Worm (Caenorhabditis elegans): ENCODE data around the gene F15H10.8.

Gene F15H10.8

DNA sequence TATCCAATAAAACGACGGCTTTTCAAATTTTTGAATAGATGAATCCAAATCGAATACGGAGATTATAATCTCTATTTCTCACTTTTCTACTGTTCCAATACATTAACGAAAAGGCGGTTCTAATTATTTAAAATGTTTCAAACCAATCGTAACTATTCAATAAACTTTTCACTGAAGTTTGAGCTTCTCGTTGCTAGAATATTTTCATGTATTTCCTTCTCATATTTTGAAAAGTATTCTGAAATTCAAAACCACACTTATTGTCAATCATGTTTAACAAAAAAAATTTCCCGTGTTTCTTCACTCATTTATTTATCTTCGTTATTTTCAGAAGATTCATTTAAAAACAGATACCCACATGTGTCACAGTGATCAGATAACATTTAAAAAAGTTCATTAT is at the start of gene F15H10.8:
Gene F15H10.8 (minus strand): TSS at position 101 of the 400 bp plus-strand sequence.
- TF ChIP-seq unc-62 (GFP tag; optimal IDR thresholded peaks at IDR 0.05) = no peak

DNA sequence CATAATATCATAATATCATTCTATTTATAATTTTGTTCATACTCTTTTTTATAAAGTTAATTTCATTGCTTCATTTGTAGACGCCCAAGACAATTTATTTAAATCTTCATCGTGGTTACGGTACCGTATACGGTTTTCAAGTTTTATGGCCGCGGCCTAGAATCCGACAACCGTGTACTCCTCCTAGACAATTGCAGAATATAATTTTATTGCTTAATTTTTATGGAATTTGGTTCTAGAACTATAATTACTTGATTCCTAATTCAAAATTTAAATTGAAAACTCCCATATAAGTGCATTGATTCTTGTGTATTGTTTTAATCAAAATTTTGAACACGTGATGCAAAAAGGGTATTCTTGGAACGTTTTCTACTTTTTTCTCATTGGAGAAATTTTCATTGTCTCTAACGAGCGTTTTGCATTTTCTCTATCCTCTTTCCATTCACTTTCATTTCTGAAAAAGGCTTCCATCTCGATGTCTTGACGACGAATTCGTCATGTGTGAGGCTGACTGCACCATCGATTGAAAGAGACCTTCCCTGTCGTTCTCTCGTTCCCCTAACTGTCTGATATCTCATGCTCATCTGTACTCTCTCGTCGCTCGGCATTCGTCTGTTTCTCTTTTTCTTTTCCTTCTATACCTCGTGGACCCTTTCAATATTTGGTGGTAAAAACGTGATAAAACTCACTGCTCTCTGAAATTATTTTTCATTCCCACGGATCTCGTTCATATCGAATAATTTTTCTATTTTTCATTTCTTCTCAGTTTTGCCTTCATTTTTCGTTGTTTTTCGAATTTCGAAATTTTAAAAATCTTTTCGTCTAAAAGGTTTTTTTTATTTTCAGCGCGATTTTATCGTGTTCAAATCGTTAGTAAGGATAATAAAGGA is 38.7 kb upstream of the F15H10.8 start, which contains the start of gene pap-1:
Gene pap-1 (plus strand): TSS at position 840 of the 890 bp plus-strand sequence.
- no peak for TF ChIP-seq unc-62 (GFP tag; optimal IDR thresholded peaks at IDR 0.05)

DNA sequence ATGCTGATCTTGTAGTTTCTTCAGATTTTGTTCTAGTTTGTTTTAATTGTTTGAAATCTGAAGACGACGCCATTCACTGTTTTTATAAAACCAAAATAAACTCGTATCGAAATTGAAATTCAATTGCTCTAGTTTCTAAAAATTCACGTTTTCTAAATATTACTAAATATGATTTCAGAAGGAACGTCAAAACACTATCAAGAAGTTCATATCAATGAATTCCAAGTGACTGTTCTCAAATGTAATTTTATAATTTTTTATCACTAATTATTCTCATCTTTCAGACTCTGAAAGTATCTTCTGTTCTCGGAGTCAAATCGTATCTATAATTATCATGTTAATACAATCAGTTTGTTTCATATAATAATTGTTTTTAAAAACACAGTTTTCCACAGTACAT is 38.0 kb upstream of the F15H10.8 start, which contains the start of gene snf-10:
Gene snf-10 (minus strand): TSS at position 101 of the 400 bp plus-strand sequence.
- no peak for TF ChIP-seq unc-62 (GFP tag; optimal IDR thresholded peaks at IDR 0.05)

DNA sequence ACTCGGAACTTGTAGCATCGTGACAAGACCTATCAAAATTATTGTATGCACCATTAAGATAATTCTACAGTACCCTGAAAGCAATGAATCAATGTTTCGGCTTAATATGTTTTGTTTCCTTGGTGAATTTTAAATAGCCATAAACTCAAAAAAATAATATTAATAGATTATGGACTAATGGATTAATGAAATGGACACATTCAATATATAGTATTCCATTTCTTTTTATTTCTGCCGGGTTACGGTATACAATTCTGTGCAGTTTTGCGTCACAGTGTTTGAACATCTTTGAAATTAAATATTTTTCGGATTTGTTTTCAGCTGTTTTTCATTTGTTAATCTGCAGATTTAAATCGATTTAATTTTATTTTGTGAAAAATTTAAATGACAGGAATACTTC is 33.9 kb upstream of the F15H10.8 start, which contains the start of gene set-22:
Gene set-22 (plus strand): TSS at position 301 of the 400 bp plus-strand sequence.
- no peak for TF ChIP-seq unc-62 (GFP tag; optimal IDR thresholded peaks at IDR 0.05)

DNA sequence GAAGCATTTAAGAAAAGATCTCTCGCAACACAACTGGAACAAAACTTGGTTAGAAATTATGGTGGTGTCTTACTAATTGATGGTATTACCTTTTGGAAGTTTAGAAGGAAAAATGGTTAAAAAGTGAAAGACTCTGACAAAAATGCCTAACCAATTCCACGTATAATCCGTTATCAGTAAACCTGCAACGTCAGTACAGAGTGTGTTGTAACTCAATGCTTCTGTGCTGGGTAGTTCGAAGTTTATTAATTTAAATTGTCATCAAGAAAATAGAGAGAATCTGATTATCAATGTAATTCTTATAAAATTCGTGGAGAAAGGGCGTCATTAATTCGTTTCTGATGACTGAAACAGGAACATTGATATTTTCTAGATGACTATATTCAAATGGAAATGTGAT is 32.5 kb upstream of the F15H10.8 start:
- TF ChIP-seq unc-62 (GFP tag; optimal IDR thresholded peaks at IDR 0.05) = no peak

DNA sequence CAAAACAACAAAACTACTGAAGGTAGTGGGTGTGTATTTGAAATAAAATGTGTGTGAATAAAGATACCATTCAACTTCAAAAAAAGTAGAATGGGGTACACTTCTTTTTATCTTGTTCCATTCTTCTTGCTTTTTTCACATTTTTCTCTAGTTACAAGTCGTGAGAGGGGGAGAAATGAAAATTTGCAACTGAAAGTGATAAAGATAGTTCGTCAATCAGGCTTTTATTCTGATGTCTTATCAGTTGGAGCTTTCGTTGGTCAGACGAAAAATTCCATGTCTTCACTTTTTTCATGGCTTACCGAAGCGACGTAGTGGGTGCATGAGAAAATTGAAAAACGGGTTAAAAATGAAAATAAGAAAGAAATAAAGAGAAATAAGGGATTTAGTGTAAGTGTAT is 31.0 kb upstream of the F15H10.8 start, which contains the start of gene Y32F6A.4:
Gene Y32F6A.4 (minus strand): TSS at position 347 of the 400 bp plus-strand sequence.
- no peak for TF ChIP-seq unc-62 (GFP tag; optimal IDR thresholded peaks at IDR 0.05)

DNA sequence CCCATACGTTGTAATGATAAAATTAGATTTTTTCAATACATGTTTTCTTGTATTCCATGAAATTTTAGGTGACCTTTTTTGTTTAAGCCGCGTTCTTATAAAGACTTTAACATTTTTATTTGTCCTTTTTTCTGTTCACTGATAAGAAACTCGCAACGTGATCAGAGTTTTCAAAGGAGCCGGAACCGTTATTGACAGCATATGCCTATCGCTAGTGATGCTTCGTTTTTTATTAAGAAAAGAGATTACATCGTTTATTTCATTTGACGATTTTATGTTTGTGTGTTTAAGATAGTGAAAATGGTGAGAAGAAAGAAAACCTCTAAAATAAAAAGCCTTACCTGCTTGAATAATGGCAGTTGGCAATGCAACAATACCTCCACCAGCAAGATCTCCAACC is 29.9 kb upstream of the F15H10.8 start:
- TF ChIP-seq unc-62 (GFP tag; optimal IDR thresholded peaks at IDR 0.05) = no peak

DNA sequence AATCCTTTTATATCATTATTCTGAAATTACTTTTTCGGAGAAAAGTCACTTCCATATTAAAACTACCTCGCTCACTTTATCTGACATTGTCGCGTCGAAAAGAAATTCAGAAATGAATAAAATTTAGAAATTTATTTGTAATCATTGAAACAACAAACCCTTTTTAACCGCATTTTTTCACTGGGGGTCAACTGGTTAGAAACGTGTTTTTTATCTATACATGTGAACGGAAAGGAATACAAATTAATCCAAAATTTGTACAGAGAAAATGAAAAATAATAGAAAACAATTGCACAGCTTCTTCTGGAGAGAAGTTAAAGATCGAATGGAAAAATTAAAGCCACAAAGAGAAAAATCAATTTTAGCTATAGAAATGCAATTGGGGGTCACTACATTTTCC is 25.9 kb upstream of the F15H10.8 start, which contains the start of gene tag-314:
Gene tag-314 (minus strand): TSS at position 101 of the 400 bp plus-strand sequence.
- TF ChIP-seq unc-62 (GFP tag; optimal IDR thresholded peaks at IDR 0.05) = no peak

DNA sequence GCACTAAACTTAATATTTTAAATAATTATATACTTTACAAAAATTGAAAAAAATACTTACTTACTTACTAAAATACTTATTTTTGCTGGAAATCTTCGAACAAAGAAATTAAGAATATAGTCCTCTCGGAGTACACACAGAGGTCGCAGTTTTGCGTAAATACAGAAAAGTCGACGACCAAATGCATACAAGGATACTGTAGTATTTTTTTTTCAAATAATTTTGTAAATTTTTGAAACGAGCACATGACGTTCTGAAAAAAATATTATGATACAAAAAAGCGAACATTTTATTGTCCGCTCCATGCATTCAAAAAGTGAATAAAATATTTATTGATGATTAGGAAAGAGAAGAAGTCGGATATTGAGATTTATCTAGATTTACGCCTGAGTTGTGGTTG is 23.5 kb upstream of the F15H10.8 start, which contains the start of gene apc-10:
Gene apc-10 (minus strand): TSS at position 101 of the 400 bp plus-strand sequence.
- TF ChIP-seq unc-62 (GFP tag; optimal IDR thresholded peaks at IDR 0.05) = no peak

DNA sequence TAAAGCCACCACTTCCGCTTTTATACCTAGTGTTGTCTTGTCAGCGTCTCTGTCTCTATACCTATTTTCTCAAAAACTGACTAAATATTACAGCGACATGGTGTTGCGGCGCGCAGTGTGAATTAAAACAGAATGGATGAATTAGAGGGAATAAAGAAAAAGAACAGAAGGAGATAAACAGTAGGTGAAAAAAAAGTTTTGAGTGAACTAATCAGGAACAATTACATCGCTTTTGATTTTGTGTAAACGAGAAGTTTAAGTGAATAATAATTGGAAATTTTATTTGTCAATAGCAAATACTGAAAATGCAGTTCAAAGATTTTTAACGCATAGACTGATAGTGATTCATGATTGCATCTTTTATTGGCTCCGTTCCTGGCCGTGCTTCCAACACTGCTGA is 22.4 kb upstream of the F15H10.8 start, which contains the start of gene col-12:
Gene col-12 (minus strand): TSS at position 101 of the 400 bp plus-strand sequence.
- TF ChIP-seq unc-62 (GFP tag; optimal IDR thresholded peaks at IDR 0.05) = no peak

DNA sequence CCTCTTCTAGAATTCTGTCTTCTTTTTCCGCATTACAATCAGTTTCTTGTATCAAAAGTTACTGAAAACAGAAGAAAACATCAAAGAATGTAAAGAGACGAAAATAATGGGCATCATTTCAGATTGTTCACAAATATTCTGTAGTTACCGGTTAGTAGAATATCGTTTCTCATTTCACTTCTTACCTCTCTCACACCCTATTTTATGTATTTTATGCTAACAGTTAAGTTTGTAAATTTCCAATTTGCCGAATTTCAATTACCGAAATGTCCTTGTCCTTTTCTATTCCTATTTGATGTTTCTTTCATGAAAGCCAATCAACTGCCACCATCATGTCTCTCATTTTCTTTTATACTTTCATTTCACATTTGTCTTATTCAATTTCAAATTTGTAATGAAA is 20.8 kb upstream of the F15H10.8 start:
- TF ChIP-seq unc-62 (GFP tag; optimal IDR thresholded peaks at IDR 0.05) = no peak

DNA sequence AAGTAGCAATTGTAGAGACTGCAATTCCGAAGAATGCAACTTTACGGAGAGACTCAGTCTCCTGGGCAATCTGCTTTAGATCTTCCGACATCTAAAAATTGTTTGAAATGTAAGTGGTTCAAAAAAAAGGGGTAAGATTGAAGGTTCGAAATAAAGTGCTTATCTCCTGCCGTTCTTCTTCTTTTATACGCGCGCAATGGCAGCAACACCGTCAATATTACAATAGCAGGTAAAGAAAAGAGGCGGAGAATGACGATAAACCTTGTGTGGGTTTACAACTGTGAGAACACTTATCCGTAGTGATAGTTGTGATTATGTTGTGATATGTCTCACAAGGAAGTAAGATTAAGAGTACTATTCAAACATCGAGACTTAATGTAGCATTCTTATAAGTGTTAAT is 19.1 kb upstream of the F15H10.8 start, which contains the start of gene col-13:
Gene col-13 (minus strand): TSS at position 101 of the 400 bp plus-strand sequence.
- TF ChIP-seq unc-62 (GFP tag; optimal IDR thresholded peaks at IDR 0.05) = no peak

DNA sequence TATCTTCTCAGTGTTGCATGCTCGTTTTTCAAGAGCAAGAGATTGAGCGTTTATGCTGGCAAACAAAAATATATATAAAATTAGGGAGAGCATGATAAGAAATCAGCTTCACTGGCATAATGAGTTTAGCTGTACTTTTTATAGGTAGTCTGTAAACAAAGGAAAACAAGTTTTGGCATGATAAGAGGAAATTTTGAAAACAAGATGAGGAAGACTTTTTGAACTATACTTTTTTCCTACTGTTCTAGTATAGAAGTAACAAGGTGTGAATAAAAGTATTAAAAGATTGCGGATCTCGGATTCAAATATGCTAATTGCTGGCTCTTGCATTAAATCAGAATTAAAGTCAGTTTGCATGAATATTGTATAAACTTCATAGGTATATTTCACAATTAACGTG is 16.3 kb upstream of the F15H10.8 start, which contains the start of gene F15H10.5:
Gene F15H10.5 (minus strand): TSS at position 101 of the 400 bp plus-strand sequence.
- TF ChIP-seq unc-62 (GFP tag; optimal IDR thresholded peaks at IDR 0.05) = no peak

DNA sequence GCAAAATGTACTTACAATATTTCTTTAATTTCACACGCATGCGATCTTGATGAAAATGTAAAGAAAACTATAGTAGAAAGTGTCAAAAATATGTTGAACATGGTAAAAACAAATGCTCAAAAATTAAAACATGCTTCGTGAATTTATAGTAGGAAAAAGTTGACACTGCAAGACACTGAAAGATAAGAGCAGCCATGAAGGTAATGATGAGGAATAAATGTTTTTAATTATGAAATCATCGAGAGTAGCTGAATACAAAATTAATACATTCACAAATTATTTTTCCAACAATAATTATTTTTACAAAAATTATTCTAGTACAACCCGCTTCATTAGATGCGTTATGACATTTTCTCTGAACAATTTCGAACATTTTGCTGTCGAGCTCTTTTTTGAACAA is 14.2 kb upstream of the F15H10.8 start, which contains the start of gene F15H10.10:
Gene F15H10.10 (minus strand): TSS at position 101 of the 400 bp plus-strand sequence.
- no peak for TF ChIP-seq unc-62 (GFP tag; optimal IDR thresholded peaks at IDR 0.05)

DNA sequence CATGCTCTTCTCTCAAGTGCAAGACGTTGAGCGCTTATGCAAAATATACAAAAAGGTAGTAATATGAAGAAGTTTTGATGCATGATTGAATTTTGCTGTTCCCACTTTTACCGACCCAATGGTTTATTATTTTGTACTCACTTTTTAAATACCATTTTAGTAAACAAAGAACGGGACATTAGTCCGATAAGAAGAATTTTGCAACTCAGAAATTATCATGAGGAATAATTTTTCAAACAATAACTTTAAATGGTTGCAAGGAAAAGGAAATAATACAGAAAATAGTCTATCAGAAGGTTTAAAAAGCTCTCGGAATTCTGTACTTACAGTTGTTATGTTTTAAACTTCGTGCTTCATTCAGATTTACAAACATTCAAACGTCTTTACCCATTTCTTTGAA is 11.9 kb upstream of the F15H10.8 start, which contains the start of gene F15H10.9:
Gene F15H10.9 (minus strand): TSS at position 101 of the 400 bp plus-strand sequence.
- TF ChIP-seq unc-62 (GFP tag; optimal IDR thresholded peaks at IDR 0.05) = no peak

DNA sequence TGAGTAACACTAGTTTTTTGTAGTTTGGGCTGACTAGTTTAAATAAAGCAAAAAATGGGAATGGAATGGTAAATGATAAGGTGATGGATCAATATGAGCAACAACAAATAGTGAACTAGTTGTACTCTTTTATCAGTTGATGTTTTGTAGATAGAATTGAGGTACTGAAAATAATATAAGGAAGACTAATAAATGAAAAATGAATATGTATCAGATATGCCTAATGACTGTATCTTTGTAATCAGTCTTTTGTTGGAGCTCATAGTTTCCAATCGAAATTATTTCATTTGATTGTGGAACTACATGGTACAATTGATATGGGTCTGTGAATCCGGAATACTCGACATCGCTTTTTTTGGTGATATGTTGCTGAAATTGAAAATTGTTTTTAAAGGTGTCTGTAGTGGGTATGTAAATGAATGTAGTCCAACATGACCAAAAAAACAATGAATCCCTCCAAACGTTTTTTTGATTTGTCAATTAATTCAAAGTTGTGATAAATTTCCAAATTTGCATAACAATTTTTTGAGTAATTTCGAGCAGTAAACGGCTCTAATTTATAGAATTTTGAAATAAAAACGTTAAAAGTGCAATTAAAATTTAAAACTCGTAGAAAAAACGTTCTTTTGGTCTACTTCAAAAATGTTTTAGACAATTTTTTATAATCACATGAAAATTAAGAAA is 7.5 kb upstream of the F15H10.8 start, which contains the start of gene F15H10.12:
Gene F15H10.12 (minus strand): TSS at position 51 of the 684 bp plus-strand sequence.
- TF ChIP-seq unc-62 (GFP tag; optimal IDR thresholded peaks at IDR 0.05) = no peak

All from whole organism, dauer.